Worm (Caenorhabditis elegans): ENCODE measurements around the gene plc-4.

The plc-4 gene

ce11 chrIV:7512617-7513233, at the start of gene plc-4, which contains the start of gene R05G6.4:
plc-4 (minus strand) TSS chrIV:7512667.
R05G6.4 (plus strand) TSS chrIV:7513233.
- TF ChIP-seq snpc-1.3 (tag; optimal IDR thresholded peaks at IDR 0.05; ENCODE audit: insufficient read depth) (no peak), ccch-3 (GFP tag; optimal IDR thresholded peaks at IDR 0.05) (no peak), let-526 (GFP tag; IDR thresholded peaks at IDR 0.05) (no peak), ztf-18 (tag; optimal IDR thresholded peaks at IDR 0.05) (no peak), ceh-27 (GFP tag; optimal IDR thresholded peaks at IDR 0.05) (no peak), unc-130 (GFP tag; optimal IDR thresholded peaks at IDR 0.05) (no peak), K11D2.4 (GFP tag; IDR thresholded peaks at IDR 0.05) (no peak), hrde-1 (tag; optimal IDR thresholded peaks at IDR 0.05; ENCODE audit: borderline replicate concordance) (no peak), lin-40 (tag; optimal IDR thresholded peaks at IDR 0.05) (no peak), attf-3 (GFP tag; conservative IDR thresholded peaks at IDR 0.05) (peak; percentile 94), cebp-1 (GFP tag; IDR thresholded peaks at IDR 0.05) (no peak), cebp-1 (tag; optimal IDR thresholded peaks at IDR 0.05) (no peak), ceh-100 (GFP tag; IDR thresholded peaks at IDR 0.05) (no peak), zim-3 (tag; optimal IDR thresholded peaks at IDR 0.05) (no peak), hsf-1 (GFP tag; IDR thresholded peaks at IDR 0.05) (no peak), chd-7 (tag; optimal IDR thresholded peaks at IDR 0.05) (no peak), attf-5 (GFP tag; optimal IDR thresholded peaks at IDR 0.05) (peak; percentile 7), rpc-1 (optimal IDR thresholded peaks at IDR 0.05) (no peak), rpc-1 (tag; optimal IDR thresholded peaks at IDR 0.05) (no peak)

ce11 chrIV:7561614-7562142, 49.2 kb upstream of the plc-4 start, which contains the start of gene ima-3:
ima-3 (minus strand) TSS chrIV:7561664.
- TF ChIP-seq B0035.1 (tag; optimal IDR thresholded peaks at IDR 0.05) (no peak), F23B12.7 (tag; optimal IDR thresholded peaks at IDR 0.05; ENCODE audit: insufficient read depth) (peak; percentile 78), nhr-80 (tag; optimal IDR thresholded peaks at IDR 0.05) (peak; percentile 12), nhr-27 (tag; optimal IDR thresholded peaks at IDR 0.05) (no peak), dox-1 (GFP tag; IDR thresholded peaks at IDR 0.05) (peak; percentile 28; the same call in 1 of the 2 replicates), rec-8 (tag; optimal IDR thresholded peaks at IDR 0.05) (no peak), cebp-1 (GFP tag; IDR thresholded peaks at IDR 0.05) (no peak), cebp-1 (tag; optimal IDR thresholded peaks at IDR 0.05) (peak; percentile 75), aptf-3 (GFP tag; IDR thresholded peaks at IDR 0.05) (no peak), ceh-100 (GFP tag; IDR thresholded peaks at IDR 0.05) (peak; percentile 56; the same call in 1 of the 2 replicates), nfyb-1 (GFP tag; IDR thresholded peaks at IDR 0.05) (no peak), attf-5 (GFP tag; optimal IDR thresholded peaks at IDR 0.05) (peak; percentile 86), madf-6 (GFP tag; IDR thresholded peaks at IDR 0.05) (no peak), hsf-1 (GFP tag; IDR thresholded peaks at IDR 0.05) (no peak), lin-35 (GFP tag; optimal IDR thresholded peaks at IDR 0.05) (no peak), him-1 (tag; optimal IDR thresholded peaks at IDR 0.05) (no peak), attf-6 (GFP tag; IDR thresholded peaks at IDR 0.05) (no peak), mxl-1 (tag; optimal IDR thresholded peaks at IDR 0.05) (no peak), snpc-4 (GFP tag; optimal IDR thresholded peaks at IDR 0.05) (no peak), snpc-4 (tag; optimal IDR thresholded peaks at IDR 0.05) (peak in 1 of 4 experiments; percentile 63), mcd-1 (GFP tag; IDR thresholded peaks at IDR 0.05) (0 out of 2 replicates have a peak, but pooled peaks have one; percentile 44), madf-3 (GFP tag; IDR thresholded peaks at IDR 0.05) (peak; percentile 81)

All from whole organism, young adult.